Fruit fly (Drosophila melanogaster): Measurements from ENCODE around the gene RecQ5.

The RecQ5 gene

dm6 chr3L:14652554-14652953 lies 20.7 kb upstream of the RecQ5 start (continued):
- TF ChIP-seq disco-r (GFP tag; optimal IDR thresholded peaks at IDR 0.05) (peak; percentile 21), lmd (GFP tag; IDR thresholded peaks at IDR 0.05) (peak; percentile 60), p53 (GFP tag; optimal IDR thresholded peaks at IDR 0.05) (no peak), Tbp (GFP tag; optimal IDR thresholded peaks at IDR 0.05) (no peak), Adf1 (GFP tag; IDR thresholded peaks at IDR 0.05) (no peak), yki (optimal IDR thresholded peaks at IDR 0.05) (no peak), CG12744 (GFP tag; optimal IDR thresholded peaks at IDR 0.05) (peak; percentile 37), TFAM (GFP tag; optimal IDR thresholded peaks at IDR 0.05) (no peak), rib (GFP tag; IDR thresholded peaks at IDR 0.05) (no peak), CG4282 (GFP tag; optimal IDR thresholded peaks at IDR 0.05) (no peak), CG11695 (GFP tag; IDR thresholded peaks at IDR 0.05) (peak; percentile 57; the same call in 2 of the 3 replicates), Poxn (GFP tag; IDR thresholded peaks at IDR 0.05) (no peak), esg (GFP tag; conservative IDR thresholded peaks at IDR 0.05) (peak; percentile 51), ems (GFP tag; optimal IDR thresholded peaks at IDR 0.05) (peak; percentile 35), zfh1 (GFP tag; IDR thresholded peaks at IDR 0.05) (peak; percentile 77; the same call in 2 of the 3 replicates), ttk (GFP tag; IDR thresholded peaks at IDR 0.05) (peak; percentile 56; the same call in 1 of the 2 replicates), CG8388 (GFP tag; optimal IDR thresholded peaks at IDR 0.05) (peak; percentile 87), Trl (optimal IDR thresholded peaks at IDR 0.05) (no peak), Trl (GFP tag; optimal IDR thresholded peaks at IDR 0.05) (peak; percentile 27), Antp (GFP tag; optimal IDR thresholded peaks at IDR 0.05) (peak; percentile 12), grau (tag; optimal IDR thresholded peaks at IDR 0.05) (peak; percentile 81), CG31441 (GFP tag; IDR thresholded peaks at IDR 0.05) (peak; percentile 87), CG2199 (GFP tag; IDR thresholded peaks at IDR 0.05) (no peak), kay (GFP tag; optimal IDR thresholded peaks at IDR 0.05) (peak; percentile 57), C15 (GFP tag; IDR thresholded peaks at IDR 0.05) (no peak), HmgZ (tag; optimal IDR thresholded peaks at IDR 0.05) (peak; percentile 53), CG8478 (optimal IDR thresholded peaks at IDR 0.05) (no peak), Hey (tag; optimal IDR thresholded peaks at IDR 0.05) (no peak), CG16813 (GFP tag; IDR thresholded peaks at IDR 0.05; ENCODE audit: partially characterized antibody) (no peak), scrt (GFP tag; optimal IDR thresholded peaks at IDR 0.05) (peak; percentile 47), CG6175 (GFP tag; IDR thresholded peaks at IDR 0.05) (no peak), CG8359 (GFP tag; optimal IDR thresholded peaks at IDR 0.05; ENCODE audit: borderline replicate concordance) (peak; percentile 61), mirr (GFP tag; optimal IDR thresholded peaks at IDR 0.05) (no peak), CG8944 (GFP tag; optimal IDR thresholded peaks at IDR 0.05) (peak; percentile 61), chinmo (GFP tag; IDR thresholded peaks at IDR 0.05; ENCODE audit: partially characterized antibody) (no peak), ara (GFP tag; IDR thresholded peaks at IDR 0.05) (peak; percentile 93; the same call in 1 of the 2 replicates), fd64A (GFP tag; optimal IDR thresholded peaks at IDR 0.05) (peak; percentile 47), cato (GFP tag; optimal IDR thresholded peaks at IDR 0.05; ENCODE audit: borderline replicate concordance) (peak; percentile 8), CG17912 (GFP tag; optimal IDR thresholded peaks at IDR 0.05) (no peak), Kr (GFP tag; optimal IDR thresholded peaks at IDR 0.05) (no peak), slp2 (GFP tag; optimal IDR thresholded peaks at IDR 0.05) (peak; percentile 59), phol (tag; optimal IDR thresholded peaks at IDR 0.05) (peak; percentile 87), Oli (tag; optimal IDR thresholded peaks at IDR 0.05) (peak; percentile 81), CG6854 (GFP tag; optimal IDR thresholded peaks at IDR 0.05) (no peak), Xbp1 (GFP tag; optimal IDR thresholded peaks at IDR 0.05) (peak; percentile 82), mam (GFP tag; optimal IDR thresholded peaks at IDR 0.05) (peak; percentile 56), ci (GFP tag; IDR thresholded peaks at IDR 0.05) (peak; percentile 91), CG30403 (GFP tag; optimal IDR thresholded peaks at IDR 0.05) (peak; percentile 76), fd102C (GFP tag; optimal IDR thresholded peaks at IDR 0.05) (no peak), CG6254 (GFP tag; optimal IDR thresholded peaks at IDR 0.05) (peak; percentile 89), wor (GFP tag; IDR thresholded peaks at IDR 0.05) (peak; percentile 68), NFAT (GFP tag; IDR thresholded peaks at IDR 0.05) (no peak), sc (optimal IDR thresholded peaks at IDR 0.05) (no peak), sc (GFP tag; optimal IDR thresholded peaks at IDR 0.05) (peak; percentile 87)
